Worm (Caenorhabditis elegans): ENCODE measurements around the gene Y62H9A.14.

DNA sequence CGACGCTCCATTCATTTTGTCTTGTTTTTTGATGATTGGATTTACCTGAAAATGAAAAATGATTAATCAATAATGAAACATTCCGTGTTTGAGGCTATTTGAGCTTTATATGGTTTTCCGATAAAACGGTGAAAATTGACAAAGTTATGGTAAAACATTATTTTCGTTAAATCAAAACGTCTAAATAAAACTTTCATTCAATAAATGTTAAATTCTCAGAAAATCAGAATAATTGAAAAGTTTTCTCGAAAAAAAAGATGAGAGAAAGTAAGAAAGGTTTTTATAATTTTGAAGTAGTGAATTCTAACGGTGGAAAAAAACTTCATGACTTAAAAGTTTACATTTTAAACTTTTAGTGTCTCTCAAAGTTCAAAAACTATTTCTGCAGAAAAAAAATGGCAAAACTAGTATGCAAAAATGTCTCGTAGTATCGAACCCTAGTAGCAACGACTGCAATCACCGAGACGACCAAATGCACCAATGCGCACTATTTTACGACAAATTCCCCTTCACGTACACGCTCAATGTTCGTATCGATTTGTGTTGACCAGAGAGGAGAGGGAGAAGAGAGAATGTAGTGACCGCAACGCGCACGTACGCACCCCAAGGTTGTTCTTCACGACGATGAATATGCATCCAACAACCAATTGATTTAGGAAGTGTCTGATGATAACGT lies 25.9 kb downstream of the Y62H9A.14 start, which contains the start of gene nfya-1:
- no peak for TF ChIP-seq snpc-4 (tag; optimal IDR thresholded peaks at IDR 0.05)
- no peak for TF ChIP-seq fkh-10 (GFP tag; optimal IDR thresholded peaks at IDR 0.05)
- no peak for TF ChIP-seq ama-1 (optimal IDR thresholded peaks at IDR 0.05)
- TF ChIP-seq nhr-28 (tag; optimal IDR thresholded peaks at IDR 0.05), result no peak
- TF ChIP-seq egl-13 (tag; optimal IDR thresholded peaks at IDR 0.05), result no peak

Data from whole organism, L1 larva.